Fruit fly (Drosophila melanogaster): ENCODE results near the gene CG13950.

The CG13950 gene

dm6 chr2L:886743-887142 is 26.7 kb downstream of the CG13950 start (continued):
- TF ChIP-seq ase (GFP tag; IDR thresholded peaks at IDR 0.05) (no peak), CG31441 (GFP tag; IDR thresholded peaks at IDR 0.05) (no peak), CG13424 (tag; optimal IDR thresholded peaks at IDR 0.05) (peak; percentile 5), CG14441 (GFP tag; IDR thresholded peaks at IDR 0.05) (no peak), BtbVII (GFP tag; optimal IDR thresholded peaks at IDR 0.05) (no peak), ac (GFP tag; optimal IDR thresholded peaks at IDR 0.05) (no peak), shn (GFP tag; optimal IDR thresholded peaks at IDR 0.05) (no peak), vfl (GFP tag; optimal IDR thresholded peaks at IDR 0.05) (no peak), mam (GFP tag; optimal IDR thresholded peaks at IDR 0.05) (peak; percentile 34), dmrt99B (tag; optimal IDR thresholded peaks at IDR 0.05) (peak; percentile 54), Abd-B (GFP tag; optimal IDR thresholded peaks at IDR 0.05) (no peak), Atf6 (GFP tag; IDR thresholded peaks at IDR 0.05) (peak; percentile 37; the same call in 1 of the 2 replicates), HHEX (GFP tag; optimal IDR thresholded peaks at IDR 0.05) (no peak), Hmr (GFP tag; optimal IDR thresholded peaks at IDR 0.05) (peak; percentile 55), CG6765 (GFP tag; optimal IDR thresholded peaks at IDR 0.05) (no peak), CG17385 (GFP tag; optimal IDR thresholded peaks at IDR 0.05) (no peak), yki (optimal IDR thresholded peaks at IDR 0.05) (no peak), gsb (GFP tag; IDR thresholded peaks at IDR 0.05) (no peak), Dek (tag; optimal IDR thresholded peaks at IDR 0.05) (no peak), Dbx (GFP tag; IDR thresholded peaks at IDR 0.05) (no peak), bcd (GFP tag; optimal IDR thresholded peaks at IDR 0.05) (no peak), Bteb2 (GFP tag; optimal IDR thresholded peaks at IDR 0.05) (no peak), exex (tag; optimal IDR thresholded peaks at IDR 0.05) (no peak), CG10147 (GFP tag; optimal IDR thresholded peaks at IDR 0.05) (no peak), wdn (GFP tag; IDR thresholded peaks at IDR 0.05) (no peak), Sin3A (optimal IDR thresholded peaks at IDR 0.05) (no peak), ato (GFP tag; IDR thresholded peaks at IDR 0.05; ENCODE audit: partially characterized antibody) (no peak), CG3407 (GFP tag; optimal IDR thresholded peaks at IDR 0.05) (no peak), CG18764 (GFP tag; optimal IDR thresholded peaks at IDR 0.05) (no peak), bsh (GFP tag; optimal IDR thresholded peaks at IDR 0.05) (peak in 1 of 2 experiments; percentile 17), kni (GFP tag; optimal IDR thresholded peaks at IDR 0.05) (no peak), corto (GFP tag; optimal IDR thresholded peaks at IDR 0.05) (no peak), CG43689 (GFP tag; IDR thresholded peaks at IDR 0.05) (no peak), lilli (GFP tag; optimal IDR thresholded peaks at IDR 0.05) (peak; percentile 17), Mrtf (GFP tag; IDR thresholded peaks at IDR 0.05) (no peak), pzg (GFP tag; optimal IDR thresholded peaks at IDR 0.05) (no peak), slou (GFP tag; optimal IDR thresholded peaks at IDR 0.05) (no peak), chm (GFP tag; IDR thresholded peaks at IDR 0.05) (no peak), CG4730 (GFP tag; IDR thresholded peaks at IDR 0.05) (no peak), ranshi (GFP tag; IDR thresholded peaks at IDR 0.05) (peak; percentile 15; the same call in 1 of the 2 replicates), prd (optimal IDR thresholded peaks at IDR 0.05) (no peak), prd (GFP tag; IDR thresholded peaks at IDR 0.05) (peak; percentile 27; the same call in 1 of the 3 replicates), CG6175 (GFP tag; IDR thresholded peaks at IDR 0.05) (no peak), gce (GFP tag; IDR thresholded peaks at IDR 0.05) (no peak), CG2129 (GFP tag; IDR thresholded peaks at IDR 0.05; ENCODE audit: partially characterized antibody) (no peak), CG17328 (GFP tag; IDR thresholded peaks at IDR 0.05) (no peak), CG6654 (GFP tag; optimal IDR thresholded peaks at IDR 0.05) (no peak), Aef1 (GFP tag; IDR thresholded peaks at IDR 0.05) (no peak), CG1602 (GFP tag; optimal IDR thresholded peaks at IDR 0.05) (no peak), cato (GFP tag; optimal IDR thresholded peaks at IDR 0.05; ENCODE audit: borderline replicate concordance) (no peak), CG34376 (GFP tag; optimal IDR thresholded peaks at IDR 0.05) (no peak), dysf (GFP tag; IDR thresholded peaks at IDR 0.05) (0 out of 3 replicates have a peak, but pooled peaks have one; percentile 11), Scr (GFP tag; IDR thresholded peaks at IDR 0.05; ENCODE audit: partially characterized antibody) (no peak)

Data from whole organism, embryonic.